Worm (Caenorhabditis elegans): ENCODE results near the gene clec-48.

- TF ChIP-seq attf-6 (GFP tag; IDR thresholded peaks at IDR 0.05), result no peak
- no peak for TF ChIP-seq tlf-1 (GFP tag; optimal IDR thresholded peaks at IDR 0.05)
- no peak for TF ChIP-seq chd-7 (tag; optimal IDR thresholded peaks at IDR 0.05)
- TF ChIP-seq F39B2.1 (GFP tag; IDR thresholded peaks at IDR 0.05), result no peak
- TF ChIP-seq pha-4 (tag; optimal IDR thresholded peaks at IDR 0.05), result no peak
- TF ChIP-seq hmg-1.2 (GFP tag; IDR thresholded peaks at IDR 0.05), result no peak
- no peak for TF ChIP-seq F57C9.4 (tag; optimal IDR thresholded peaks at IDR 0.05)
- no peak for TF ChIP-seq ceh-58 (GFP tag; IDR thresholded peaks at IDR 0.05)
- no peak for TF ChIP-seq nfya-1 (tag; optimal IDR thresholded peaks at IDR 0.05; ENCODE audit: borderline replicate concordance, insufficient read depth)
- TF ChIP-seq snpc-4 (GFP tag; optimal IDR thresholded peaks at IDR 0.05), result no peak
- no peak for TF ChIP-seq snpc-4 (tag; optimal IDR thresholded peaks at IDR 0.05)
- no peak for TF ChIP-seq cebp-1 (GFP tag; IDR thresholded peaks at IDR 0.05)
- no peak for TF ChIP-seq cebp-1 (tag; optimal IDR thresholded peaks at IDR 0.05)
- no peak for TF ChIP-seq ama-1 (optimal IDR thresholded peaks at IDR 0.05)
- TF ChIP-seq ama-1 (GFP tag; optimal IDR thresholded peaks at IDR 0.05), result no peak
- no peak for TF ChIP-seq Y95B8A.8 (GFP tag; IDR thresholded peaks at IDR 0.05)
Measured at ce11 chrV:18195006-18195405, 37.2 kb downstream of the clec-48 start, which contains the start of gene F16H6.3.

All from whole organism, young adult.